Fruit fly (Drosophila melanogaster) whole organism, embryonic: ENCODE data around the gene CG32599.

Experiments
- C15 ChIP-seq: fragments of 200-800 bp; sonication (Bioruptor generic); IDR thresholded peaks from 3 replicates; pipeline ENCODE4 v1.3.6; 2022; ENCODE audit warnings: missing biosample characterization, missing genetic modification characterization
- CG11696 ChIP-seq: fragments of 200-800 bp; sonication (Bioruptor generic); IDR thresholded peaks from 2 replicates; pipeline ENCODE4 v1.3.6; 2022; ENCODE audit warnings: missing biosample characterization, missing genetic modification characterization
- CG12071 ChIP-seq: fragments of 200-800 bp; sonication (Bioruptor generic); optimal IDR thresholded peaks from 3 replicates; lab custom pipeline; 2018; ENCODE audit warnings: missing biosample characterization, mild to moderate bottlenecking, missing genetic modification characterization
- CG12219 ChIP-seq: fragments of 200-800 bp; sonication (Bioruptor generic); optimal IDR thresholded peaks from 3 replicates; lab custom pipeline; 2018; ENCODE audit warnings: missing biosample characterization, mild to moderate bottlenecking, missing genetic modification characterization
- CG12942 ChIP-seq: fragments of 200-800 bp; sonication (Bioruptor generic); optimal IDR thresholded peaks from 3 replicates; lab custom pipeline; 2016; ENCODE audit warnings: missing biosample characterization, missing genetic modification characterization
- CG13624 ChIP-seq: fragments of 200-800 bp; sonication (Bioruptor generic); optimal IDR thresholded peaks from 2 replicates; lab custom pipeline; 2016; ENCODE audit warnings: missing biosample characterization, missing genetic modification characterization
- CG14050 ChIP-seq: fragments of 200-800 bp; sonication (Bioruptor generic); IDR thresholded peaks from 3 replicates; pipeline ENCODE4 v1.3.6; 2022; ENCODE audit warnings: missing biosample characterization, missing genetic modification characterization
- CG14441 ChIP-seq: fragments of 200-800 bp; sonication (Bioruptor generic); IDR thresholded peaks from 2 replicates; pipeline ENCODE4 v1.3.6; 2022; ENCODE audit warnings: missing biosample characterization, missing genetic modification characterization
- CG16779 ChIP-seq: fragments of 200-800 bp; sonication (Bioruptor generic); IDR thresholded peaks from 2 replicates; pipeline ENCODE4 v1.3.6; 2022; ENCODE audit warnings: missing biosample characterization, missing genetic modification characterization
- CG17568 ChIP-seq: fragments of 200-800 bp; sonication (Bioruptor generic); optimal IDR thresholded peaks from 2 replicates; lab custom pipeline; 2018; ENCODE audit warnings: missing biosample characterization, mild to moderate bottlenecking, missing genetic modification characterization, moderate library complexity
- CG2199 ChIP-seq: fragments of 200-800 bp; sonication (Bioruptor generic); IDR thresholded peaks from 3 replicates; pipeline ENCODE4 v1.3.6; 2022; ENCODE audit warnings: missing biosample characterization, missing genetic modification characterization
- CG2889 ChIP-seq: fragments of 200-800 bp; sonication (Bioruptor generic); IDR thresholded peaks from 3 replicates; pipeline ENCODE4 v1.3.6; 2022; ENCODE audit warnings: missing biosample characterization, missing genetic modification characterization
- CG33213 ChIP-seq: fragments of 200-800 bp; sonication (Bioruptor generic); optimal IDR thresholded peaks from 3 replicates; lab custom pipeline; 2016; ENCODE audit warnings: missing biosample characterization, missing genetic modification characterization
- CG34422 ChIP-seq: fragments of 200-800 bp; sonication (Bioruptor generic); IDR thresholded peaks from 3 replicates; pipeline ENCODE4 v1.3.6; 2022; ENCODE audit warnings: missing biosample characterization, missing genetic modification characterization
- CG42726 ChIP-seq: fragments of 200-800 bp; sonication (Bioruptor generic); IDR thresholded peaks from 2 replicates; pipeline ENCODE4 v1.3.6; 2022; ENCODE audit warnings: missing biosample characterization, missing genetic modification characterization; ENCODE audit not compliant: partially characterized antibody
- CG6791 ChIP-seq: fragments of 200-800 bp; sonication (Bioruptor generic); IDR thresholded peaks from 3 replicates; pipeline ENCODE4 v1.3.6; 2022; ENCODE audit warnings: missing biosample characterization, missing genetic modification characterization; ENCODE audit not compliant: partially characterized antibody
- CG8388 ChIP-seq: fragments of 200-800 bp; sonication (Bioruptor generic); optimal IDR thresholded peaks from 2 replicates; lab custom pipeline; 2019; ENCODE audit warnings: missing biosample characterization, mild to moderate bottlenecking, missing genetic modification characterization, moderate library complexity
- Dip2 ChIP-seq: fragments of 200-800 bp; sonication (Bioruptor generic); IDR thresholded peaks from 2 replicates; pipeline ENCODE4 v1.3.6; 2022; ENCODE audit warnings: missing biosample characterization, missing genetic modification characterization
- Dip3 ChIP-seq: fragments of 200-800 bp; sonication (Bioruptor generic); optimal IDR thresholded peaks from 3 replicates; lab custom pipeline; 2016; ENCODE audit warnings: missing biosample characterization, missing genetic modification characterization
- E2f1 ChIP-seq: fragments of 200-800 bp; sonication (Bioruptor generic); IDR thresholded peaks from 2 replicates; pipeline ENCODE4 v1.3.6; 2022; ENCODE audit warnings: missing biosample characterization, missing genetic modification characterization
- Hey ChIP-seq: fragments of 200-800 bp; sonication (Bioruptor generic); optimal IDR thresholded peaks from 3 replicates; lab custom pipeline; 2018; ENCODE audit warnings: missing biosample characterization, mild to moderate bottlenecking, missing genetic modification characterization
- Hr39 ChIP-seq: fragments of >200 bp; optimal IDR thresholded peaks from 2 replicates; lab custom pipeline; 2017
- Lhr ChIP-seq: fragments of 200-800 bp; sonication (Bioruptor generic); optimal IDR thresholded peaks from 3 replicates; lab custom pipeline; 2017; ENCODE audit warnings: mild to moderate bottlenecking, missing biosample characterization, missing genetic modification reagents, missing genetic modification characterization
- Lpt ChIP-seq: fragments of >200 bp; optimal IDR thresholded peaks from 2 replicates; lab custom pipeline; 2018; ENCODE audit warnings: missing biosample characterization, missing genetic modification characterization
- Nf-YB ChIP-seq: fragments of 200-800 bp; sonication (Bioruptor generic); optimal IDR thresholded peaks from 3 replicates; lab custom pipeline; 2019; ENCODE audit warnings: missing biosample characterization, mild to moderate bottlenecking, missing genetic modification characterization, moderate library complexity
- Nf-YC ChIP-seq: fragments of 200-800 bp; optimal IDR thresholded peaks from 3 replicates; lab custom pipeline; 2019; ENCODE audit warnings: missing biosample characterization, mild to moderate bottlenecking, missing genetic modification characterization, moderate library complexity
- Opbp ChIP-seq: fragments of 200-800 bp; sonication (Bioruptor generic); IDR thresholded peaks from 3 replicates; pipeline ENCODE4 v1.3.6; 2022; ENCODE audit warnings: missing biosample characterization, missing genetic modification characterization; ENCODE audit not compliant: partially characterized antibody
- Spps ChIP-seq: fragments of 200-800 bp; sonication (Bioruptor generic); optimal IDR thresholded peaks from 2 replicates; lab custom pipeline; 2018; ENCODE audit warnings: missing biosample characterization, mild to moderate bottlenecking, missing genetic modification characterization
- ase ChIP-seq: fragments of 200-800 bp; sonication (Bioruptor generic); IDR thresholded peaks from 3 replicates; pipeline ENCODE4 v1.3.6; 2022; ENCODE audit warnings: missing biosample characterization, missing genetic modification characterization
- crol ChIP-seq: fragments of 200-800 bp; sonication (Bioruptor generic); IDR thresholded peaks from 2 replicates; pipeline ENCODE4 v1.3.6; 2022; ENCODE audit warnings: missing biosample characterization, missing genetic modification characterization
- dimm ChIP-seq: fragments of 200-800 bp; sonication (Bioruptor generic); IDR thresholded peaks from 2 replicates; pipeline ENCODE4 v1.3.6; 2022; ENCODE audit warnings: missing biosample characterization, missing genetic modification characterization
- esg ChIP-seq: fragments of 200-800 bp; sonication (Bioruptor generic); conservative IDR thresholded peaks from 2 replicates; pipeline ENCODE4 v1.3.6; 2022; ENCODE audit warnings: missing biosample characterization, missing genetic modification characterization
- fd3F ChIP-seq: fragments of 200-800 bp; sonication (Bioruptor generic); optimal IDR thresholded peaks from 2 replicates; lab custom pipeline; 2018; ENCODE audit warnings: missing biosample characterization, mild to moderate bottlenecking, missing genetic modification characterization, moderate library complexity
- grn ChIP-seq: fragments of 200-800 bp; sonication (Bioruptor generic); optimal IDR thresholded peaks from 3 replicates; lab custom pipeline; 2017; ENCODE audit warnings: missing biosample characterization, missing genetic modification characterization
- gsb-n ChIP-seq: fragments of 200-800 bp; sonication (Bioruptor generic); optimal IDR thresholded peaks from 3 replicates; lab custom pipeline; 2018; ENCODE audit warnings: missing biosample characterization, mild to moderate bottlenecking, missing genetic modification characterization
- h ChIP-seq: fragments of >200 bp; optimal IDR thresholded peaks from 2 replicates; lab custom pipeline; 2017
- ham ChIP-seq: fragments of 200-800 bp; sonication (Bioruptor generic); IDR thresholded peaks from 2 replicates; pipeline ENCODE4 v1.3.6; 2022; ENCODE audit warnings: missing biosample characterization, missing genetic modification characterization
- her ChIP-seq: fragments of 200-800 bp; sonication (Bioruptor generic); optimal IDR thresholded peaks from 2 replicates; lab custom pipeline; 2016; ENCODE audit warnings: missing biosample characterization, missing genetic modification characterization
- maf-S ChIP-seq: fragments of 200-800 bp; sonication (Bioruptor generic); optimal IDR thresholded peaks from 2 replicates; lab custom pipeline; 2016; ENCODE audit warnings: missing biosample characterization, missing genetic modification characterization
- p53 ChIP-seq: fragments of 200-800 bp; sonication (Bioruptor generic); optimal IDR thresholded peaks from 2 replicates; lab custom pipeline; 2016; ENCODE audit warnings: missing biosample characterization, missing genetic modification characterization
- pfk ChIP-seq: fragments of 200-800 bp; sonication (Bioruptor generic); optimal IDR thresholded peaks from 2 replicates; lab custom pipeline; 2018; ENCODE audit warnings: missing biosample characterization, mild to moderate bottlenecking, missing genetic modification characterization, moderate library complexity
- prd ChIP-seq, 3 experiments: fragments of >200 bp in 2 of 3; fragments of 200-800 bp in 1 of 3; sonication (Bioruptor generic) in 1 of 3; optimal IDR thresholded peaks in 2 of 3; IDR thresholded peaks in 1 of 3; 2 replicates in 2 of 3; 3 replicates in 1 of 3; pipeline versions ENCODE4 v1.3.6 to Lab custom; 2017 to 2022; ENCODE audit warnings: missing biosample characterization in 1 of 3, missing genetic modification characterization in 1 of 3
- pum ChIP-seq: fragments of 200-800 bp; sonication (Bioruptor generic); optimal IDR thresholded peaks from 2 replicates; lab custom pipeline; 2016; ENCODE audit warnings: missing biosample characterization, missing genetic modification characterization
- run ChIP-seq: fragments of 200-800 bp; sonication (Bioruptor generic); optimal IDR thresholded peaks from 3 replicates; lab custom pipeline; 2018; ENCODE audit warnings: missing biosample characterization, mild to moderate bottlenecking, missing genetic modification characterization
- shn ChIP-seq: fragments of 200-800 bp; sonication (Bioruptor generic); optimal IDR thresholded peaks from 3 replicates; lab custom pipeline; 2016; ENCODE audit warnings: missing biosample characterization, missing genetic modification characterization
- sima ChIP-seq: fragments of 200-800 bp; sonication (Bioruptor generic); optimal IDR thresholded peaks from 2 replicates; lab custom pipeline; 2016; ENCODE audit warnings: missing biosample characterization, missing genetic modification characterization
- slp2 ChIP-seq: fragments of 200-800 bp; sonication (Bioruptor generic); optimal IDR thresholded peaks from 2 replicates; lab custom pipeline; 2016; ENCODE audit warnings: missing biosample characterization, missing genetic modification characterization
- tll ChIP-seq, 2 experiments: fragments of 200-800 bp in 1 of 2; fragments of >200 bp in 1 of 2; sonication (Bioruptor generic) in 1 of 2; optimal IDR thresholded peaks; 2 replicates each; lab custom pipeline; 2017 to 2019; ENCODE audit warnings: missing biosample characterization in 2 of 2, missing genetic modification characterization in 2 of 2, mild to moderate bottlenecking in 1 of 2, moderate library complexity in 1 of 2
- tna ChIP-seq: fragments of 200-800 bp; sonication (Bioruptor generic); IDR thresholded peaks from 2 replicates; pipeline ENCODE4 v1.3.6; 2022; ENCODE audit warnings: missing biosample characterization, missing genetic modification characterization; ENCODE audit not compliant: partially characterized antibody
- zen2 ChIP-seq: fragments of 200-800 bp; sonication (Bioruptor generic); IDR thresholded peaks from 3 replicates; pipeline ENCODE4 v1.3.6; 2022; ENCODE audit warnings: missing biosample characterization, missing genetic modification characterization; ENCODE audit not compliant: partially characterized antibody

Gene CG32599

DNA sequence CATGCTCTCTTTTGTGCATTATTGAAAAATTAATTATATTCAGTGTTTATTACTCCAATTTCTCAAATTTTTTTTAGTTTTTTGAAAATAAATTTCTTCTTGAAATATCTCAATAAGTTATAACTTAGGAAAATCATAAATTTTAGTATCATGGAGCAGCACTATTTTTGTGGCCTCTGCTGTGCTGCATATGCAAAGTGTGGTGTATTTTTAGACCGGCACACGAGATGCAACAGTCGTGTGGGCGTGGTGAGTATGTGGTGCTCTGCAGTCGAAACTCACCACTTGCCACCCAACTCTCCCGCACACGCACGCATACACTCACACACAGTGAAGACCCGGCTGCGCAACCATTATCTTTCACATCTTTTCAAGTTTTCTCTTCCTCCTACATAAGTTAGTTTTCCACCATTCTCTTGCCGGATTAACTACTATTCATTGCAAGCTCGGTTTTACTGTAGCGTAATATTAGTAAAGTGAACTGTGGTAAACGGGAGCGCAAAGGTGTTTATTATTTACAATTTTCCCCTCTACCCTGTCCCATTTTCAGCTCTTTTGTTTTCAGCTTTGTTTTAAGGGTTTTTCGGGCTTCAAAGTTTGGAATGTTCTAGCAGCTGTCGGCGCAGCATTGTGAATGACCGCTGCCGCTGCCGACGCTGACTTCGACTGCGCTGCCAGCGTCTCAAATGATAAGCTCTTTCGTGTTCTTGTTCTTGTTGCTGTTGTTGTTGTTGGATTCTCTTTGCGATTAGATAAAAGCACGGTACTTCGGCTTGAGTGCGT is 34.9 kb upstream of the CG32599 start (continued):
- no peak for TF ChIP-seq CG6791
- TF ChIP-seq E2f1 (GFP tag; lab: Robert Waterston, UW): peak; percentile 29; the same call in 1 of the 2 replicates
- TF ChIP-seq pfk: no peak
- no peak for TF ChIP-seq tna (GFP tag; lab: Robert Waterston, UW)
- peak; percentile 31 for TF ChIP-seq slp2 (GFP tag; lab: Kevin White, UChicago)
- TF ChIP-seq pum (GFP tag; lab: Kevin White, UChicago): peak; percentile 46
- TF ChIP-seq p53: no peak
- no peak for TF ChIP-seq C15 (GFP tag; lab: Robert Waterston, UW)
- no peak for TF ChIP-seq prd (optimal IDR thresholded peaks at IDR 0.05; lab: Kevin White, UChicago)
- TF ChIP-seq prd (GFP tag; IDR thresholded peaks at IDR 0.05; lab: Robert Waterston, UW): peak; percentile 17; the same call in 1 of the 3 replicates
- peak; percentile 83 for TF ChIP-seq grn (GFP tag; lab: Kevin White, UChicago)
- TF ChIP-seq run (tag; lab: Kevin White, UChicago): no peak
- no peak for TF ChIP-seq Hr39 (lab: Kevin White, UChicago)
- TF ChIP-seq CG13624 (GFP tag; lab: Kevin White, UChicago): peak; percentile 6
- TF ChIP-seq Spps (tag; lab: Kevin White, UChicago): peak; percentile 63
- no peak for TF ChIP-seq CG42726 (GFP tag; lab: Robert Waterston, UW)
- TF ChIP-seq esg (GFP tag; lab: Robert Waterston, UW): 0 out of 2 replicates have a peak, but pooled peaks have one; percentile 21
- TF ChIP-seq tll (GFP tag; optimal IDR thresholded peaks at IDR 0.05; lab: Kevin White, UChicago): no peak
- TF ChIP-seq CG14050 (GFP tag; lab: Robert Waterston, UW): peak; percentile 61
- peak; percentile 44; the same call in 1 of the 2 replicates for TF ChIP-seq CG14441 (GFP tag; lab: Robert Waterston, UW)
- TF ChIP-seq CG16779 (GFP tag; lab: Robert Waterston, UW): no peak
- peak; percentile 40 for TF ChIP-seq Nf-YB (GFP tag; lab: Kevin White, UChicago)
- TF ChIP-seq fd3F (GFP tag; lab: Kevin White, UChicago): no peak
- no peak for TF ChIP-seq Nf-YC (tag; lab: Kevin White, UChicago)
- TF ChIP-seq CG12071 (GFP tag; lab: Kevin White, UChicago): no peak
- peak; percentile 68 for TF ChIP-seq CG12219 (GFP tag; lab: Kevin White, UChicago)
- TF ChIP-seq her (GFP tag; lab: Kevin White, UChicago): no peak
- no peak for TF ChIP-seq CG2889 (GFP tag; lab: Robert Waterston, UW)
- no peak for TF ChIP-seq sima (GFP tag; lab: Kevin White, UChicago)
- TF ChIP-seq CG12942 (GFP tag; lab: Kevin White, UChicago): no peak
- TF ChIP-seq CG11696 (GFP tag; lab: Robert Waterston, UW): peak; percentile 94
- TF ChIP-seq maf-S: no peak
- no peak for TF ChIP-seq ham
- TF ChIP-seq crol (GFP tag; lab: Robert Waterston, UW): no peak
- no peak for TF ChIP-seq zen2 (GFP tag; lab: Robert Waterston, UW)
- peak; percentile 47 for TF ChIP-seq gsb-n
- no peak for TF ChIP-seq Dip2 (GFP tag; lab: Robert Waterston, UW)
- TF ChIP-seq h (lab: Kevin White, UChicago): no peak
- no peak for TF ChIP-seq CG17568 (GFP tag; lab: Kevin White, UChicago)
- TF ChIP-seq CG8388 (GFP tag; lab: Kevin White, UChicago): peak; percentile 77
- no peak for TF ChIP-seq Hey
- TF ChIP-seq Dip3 (GFP tag; lab: Kevin White, UChicago): no peak
- TF ChIP-seq Lpt (GFP tag; lab: Kevin White, UChicago): no peak
- no peak for TF ChIP-seq CG33213 (GFP tag; lab: Kevin White, UChicago)
- no peak for TF ChIP-seq dimm (GFP tag; lab: Robert Waterston, UW)
- no peak for TF ChIP-seq Opbp (GFP tag; lab: Robert Waterston, UW)
- no peak for TF ChIP-seq CG2199 (GFP tag; lab: Robert Waterston, UW)
- 0 out of 3 replicates have a peak, but pooled peaks have one; percentile 44 for TF ChIP-seq CG34422
- no peak for TF ChIP-seq shn (GFP tag; lab: Kevin White, UChicago)
- TF ChIP-seq ase (GFP tag; lab: Robert Waterston, UW): 0 out of 3 replicates have a peak, but pooled peaks have one; percentile 56
- TF ChIP-seq Lhr: no peak
